Fruit fly (Drosophila melanogaster): ENCODE data around the gene ssp3.

Gene ssp3

dm6 chr2L:18967897-18968296, 24.1 kb upstream of the ssp3 start:
- TF ChIP-seq pad (GFP tag; optimal IDR thresholded peaks at IDR 0.05) (no peak), toe (GFP tag; optimal IDR thresholded peaks at IDR 0.05) (no peak), CG33017 (tag; optimal IDR thresholded peaks at IDR 0.05) (no peak), tj (GFP tag; optimal IDR thresholded peaks at IDR 0.05) (no peak), cnc (optimal IDR thresholded peaks at IDR 0.05) (no peak), kay (GFP tag; ENCODE audit: borderline replicate concordance) (no peak), CG7045 (GFP tag; optimal IDR thresholded peaks at IDR 0.05) (no peak), Clk (GFP tag; optimal IDR thresholded peaks at IDR 0.05) (no peak), Mnt (GFP tag; optimal IDR thresholded peaks at IDR 0.05) (no peak), CG12768 (GFP tag; optimal IDR thresholded peaks at IDR 0.05) (no peak)

- peak; percentile 12 for TF ChIP-seq CG33017 (tag; optimal IDR thresholded peaks at IDR 0.05)
- no peak for TF ChIP-seq CG1620 (GFP tag; optimal IDR thresholded peaks at IDR 0.05)
- no peak for TF ChIP-seq Crg-1 (GFP tag; optimal IDR thresholded peaks at IDR 0.05)
- peak; percentile 78 for TF ChIP-seq CG7101 (tag; optimal IDR thresholded peaks at IDR 0.05)
- TF ChIP-seq Hr96 (GFP tag; optimal IDR thresholded peaks at IDR 0.05): no peak
- peak; percentile 92 for TF ChIP-seq bab1 (GFP tag; optimal IDR thresholded peaks at IDR 0.05)
- TF ChIP-seq kay (GFP tag; ENCODE audit: borderline replicate concordance): peak; percentile 26
- peak; percentile 60 for TF ChIP-seq CG7045 (GFP tag; optimal IDR thresholded peaks at IDR 0.05)
- TF ChIP-seq toe (GFP tag; optimal IDR thresholded peaks at IDR 0.05): no peak
- no peak for TF ChIP-seq cic (GFP tag; optimal IDR thresholded peaks at IDR 0.05)
- TF ChIP-seq CG14711 (tag; optimal IDR thresholded peaks at IDR 0.05): peak; percentile 79
- TF ChIP-seq CG11617 (GFP tag; optimal IDR thresholded peaks at IDR 0.05): peak; percentile 82
- TF ChIP-seq cnc (optimal IDR thresholded peaks at IDR 0.05): no peak
- TF ChIP-seq ovo (GFP tag; optimal IDR thresholded peaks at IDR 0.05): no peak
- peak; percentile 31 for TF ChIP-seq tj (GFP tag; optimal IDR thresholded peaks at IDR 0.05)
- TF ChIP-seq pad (GFP tag; optimal IDR thresholded peaks at IDR 0.05): peak; percentile 51
- TF ChIP-seq Mnt (GFP tag; optimal IDR thresholded peaks at IDR 0.05): no peak
- no peak for TF ChIP-seq Clk (GFP tag; optimal IDR thresholded peaks at IDR 0.05)
- TF ChIP-seq CG5204 (GFP tag; optimal IDR thresholded peaks at IDR 0.05): peak; percentile 13
- TF ChIP-seq CG12768 (GFP tag; optimal IDR thresholded peaks at IDR 0.05): peak; percentile 42
Measured at dm6 chr2L:18966844-18967243, 23.1 kb upstream of the ssp3 start.

- TF ChIP-seq toe (GFP tag; optimal IDR thresholded peaks at IDR 0.05): peak; percentile 84
- TF ChIP-seq kay (GFP tag; ENCODE audit: borderline replicate concordance): no peak
- peak; percentile 71 for TF ChIP-seq ovo (GFP tag; optimal IDR thresholded peaks at IDR 0.05)
- peak; percentile 49 for TF ChIP-seq pad (GFP tag; optimal IDR thresholded peaks at IDR 0.05)
- TF ChIP-seq CG11617 (GFP tag; optimal IDR thresholded peaks at IDR 0.05): peak; percentile 81
- TF ChIP-seq bab1 (GFP tag; optimal IDR thresholded peaks at IDR 0.05): peak; percentile 91
- TF ChIP-seq Hr96 (GFP tag; optimal IDR thresholded peaks at IDR 0.05): peak; percentile 45
- TF ChIP-seq CG14711 (tag; optimal IDR thresholded peaks at IDR 0.05): peak; percentile 89
- peak; percentile 87 for TF ChIP-seq CG12768 (GFP tag; optimal IDR thresholded peaks at IDR 0.05)
- peak; percentile 66 for TF ChIP-seq cic (GFP tag; optimal IDR thresholded peaks at IDR 0.05)
- peak; percentile 92 for TF ChIP-seq CG7045 (GFP tag; optimal IDR thresholded peaks at IDR 0.05)
- peak; percentile 74 for TF ChIP-seq CG1620 (GFP tag; optimal IDR thresholded peaks at IDR 0.05)
- TF ChIP-seq Clk (GFP tag; optimal IDR thresholded peaks at IDR 0.05): peak; percentile 49
- TF ChIP-seq CG7101 (tag; optimal IDR thresholded peaks at IDR 0.05): peak; percentile 90
- no peak for TF ChIP-seq cnc (optimal IDR thresholded peaks at IDR 0.05)
- peak; percentile 49 for TF ChIP-seq tj (GFP tag; optimal IDR thresholded peaks at IDR 0.05)
- TF ChIP-seq Crg-1 (GFP tag; optimal IDR thresholded peaks at IDR 0.05): peak; percentile 75
- peak; percentile 86 for TF ChIP-seq CG33017 (tag; optimal IDR thresholded peaks at IDR 0.05)
- TF ChIP-seq Mnt (GFP tag; optimal IDR thresholded peaks at IDR 0.05): peak; percentile 62
- TF ChIP-seq CG5204 (GFP tag; optimal IDR thresholded peaks at IDR 0.05): peak; percentile 84
Measured at dm6 chr2L:18966214-18966556, 22.4 kb upstream of the ssp3 start.

- TF ChIP-seq Hr96 (GFP tag; optimal IDR thresholded peaks at IDR 0.05): no peak
- TF ChIP-seq cic (GFP tag; optimal IDR thresholded peaks at IDR 0.05): peak; percentile 41
- TF ChIP-seq CG7045 (GFP tag; optimal IDR thresholded peaks at IDR 0.05): no peak
- no peak for TF ChIP-seq bab1 (GFP tag; optimal IDR thresholded peaks at IDR 0.05)
- no peak for TF ChIP-seq CG12768 (GFP tag; optimal IDR thresholded peaks at IDR 0.05)
- TF ChIP-seq cnc (optimal IDR thresholded peaks at IDR 0.05): no peak
- no peak for TF ChIP-seq tj (GFP tag; optimal IDR thresholded peaks at IDR 0.05)
- no peak for TF ChIP-seq CG7101 (tag; optimal IDR thresholded peaks at IDR 0.05)
- no peak for TF ChIP-seq Crg-1 (GFP tag; optimal IDR thresholded peaks at IDR 0.05)
- no peak for TF ChIP-seq Mnt (GFP tag; optimal IDR thresholded peaks at IDR 0.05)
- TF ChIP-seq CG5204 (GFP tag; optimal IDR thresholded peaks at IDR 0.05): no peak
- peak; percentile 40 for TF ChIP-seq CG33017 (tag; optimal IDR thresholded peaks at IDR 0.05)
- TF ChIP-seq toe (GFP tag; optimal IDR thresholded peaks at IDR 0.05): no peak
- peak; percentile 26 for TF ChIP-seq Clk (GFP tag; optimal IDR thresholded peaks at IDR 0.05)
- peak; percentile 58 for TF ChIP-seq kay (GFP tag; ENCODE audit: borderline replicate concordance)
Measured at dm6 chr2L:18965367-18966213, 21.8 kb upstream of the ssp3 start.

dm6 chr2L:18957142-18957674, 13.4 kb upstream of the ssp3 start, which contains the start of gene Bhmt:
Gene Bhmt (minus strand): TSS chr2L:18957311.
- TF ChIP-seq tj (GFP tag; optimal IDR thresholded peaks at IDR 0.05) (peak; percentile 100), bab1 (GFP tag; optimal IDR thresholded peaks at IDR 0.05) (peak; percentile 91), toe (GFP tag; optimal IDR thresholded peaks at IDR 0.05) (no peak), Clk (GFP tag; optimal IDR thresholded peaks at IDR 0.05) (peak; percentile 56), CG5204 (GFP tag; optimal IDR thresholded peaks at IDR 0.05) (no peak), CG12768 (GFP tag; optimal IDR thresholded peaks at IDR 0.05) (peak; percentile 74), CG14711 (tag; optimal IDR thresholded peaks at IDR 0.05) (peak; percentile 91), ovo (GFP tag; optimal IDR thresholded peaks at IDR 0.05) (peak; percentile 15), pad (GFP tag; optimal IDR thresholded peaks at IDR 0.05) (peak; percentile 71), cic (GFP tag; optimal IDR thresholded peaks at IDR 0.05) (peak; percentile 84), Crg-1 (GFP tag; optimal IDR thresholded peaks at IDR 0.05) (peak; percentile 18), CG7101 (tag; optimal IDR thresholded peaks at IDR 0.05) (peak; percentile 92), Hr96 (GFP tag; optimal IDR thresholded peaks at IDR 0.05) (no peak), CG1620 (GFP tag; optimal IDR thresholded peaks at IDR 0.05) (no peak), CG7045 (GFP tag; optimal IDR thresholded peaks at IDR 0.05) (peak; percentile 81), CG33017 (tag; optimal IDR thresholded peaks at IDR 0.05) (peak; percentile 91), Mnt (GFP tag; optimal IDR thresholded peaks at IDR 0.05) (peak; percentile 68), kay (GFP tag; ENCODE audit: borderline replicate concordance) (peak; percentile 95), cnc (optimal IDR thresholded peaks at IDR 0.05) (no peak), CG11617 (GFP tag; optimal IDR thresholded peaks at IDR 0.05) (peak; percentile 89)
